Worm (Caenorhabditis elegans): ENCODE measurements around the gene unc-96.

Gene unc-96

ce11 chrX:641440-641839 is 20.4 kb upstream of the unc-96 start, which contains the start of gene M6.11:
TSS of gene M6.11 (minus strand) at chrX:641540.
- no peak for TF ChIP-seq nhr-11 (tag; optimal IDR thresholded peaks at IDR 0.05)
- no peak for TF ChIP-seq ref-2 (tag; optimal IDR thresholded peaks at IDR 0.05)
- TF ChIP-seq dmd-4 (tag; optimal IDR thresholded peaks at IDR 0.05; ENCODE audit: borderline replicate concordance), result no peak
- no peak for TF ChIP-seq madf-2 (tag; optimal IDR thresholded peaks at IDR 0.05)
- TF ChIP-seq unc-55 (GFP tag; optimal IDR thresholded peaks at IDR 0.05), result no peak
- TF ChIP-seq nhr-232 (tag; optimal IDR thresholded peaks at IDR 0.05), result no peak
- no peak for TF ChIP-seq odd-2 (tag; optimal IDR thresholded peaks at IDR 0.05)
- TF ChIP-seq T23F11.4 (GFP tag; optimal IDR thresholded peaks at IDR 0.05), result no peak

DNA sequence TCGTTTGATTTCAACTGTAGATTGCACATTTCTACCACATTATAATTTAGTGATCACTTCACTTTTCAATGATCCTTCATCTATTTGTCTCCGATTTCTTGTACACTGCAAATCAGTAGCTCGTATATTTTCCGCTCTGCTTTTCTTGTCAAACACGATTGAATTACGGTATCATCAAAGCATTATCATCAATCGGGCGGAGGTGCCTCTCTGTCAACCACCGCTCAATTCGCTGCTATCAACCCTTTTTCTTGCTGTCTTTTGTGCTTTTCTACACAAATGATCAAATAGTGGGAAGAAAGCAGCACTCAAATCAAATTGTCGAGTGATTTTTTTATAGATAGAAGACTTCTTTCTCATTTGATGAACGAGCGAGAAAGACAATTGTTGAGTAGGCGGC is 16.5 kb upstream of the unc-96 start:
- TF ChIP-seq pros-1 (tag; optimal IDR thresholded peaks at IDR 0.05) (no peak), tbx-7 (tag; optimal IDR thresholded peaks at IDR 0.05) (no peak), pat-9 (tag; optimal IDR thresholded peaks at IDR 0.05) (no peak), mec-3 (tag; optimal IDR thresholded peaks at IDR 0.05; ENCODE audit: borderline replicate concordance) (no peak), F13H6.1 (tag; optimal IDR thresholded peaks at IDR 0.05) (no peak), ceh-24 (tag; optimal IDR thresholded peaks at IDR 0.05) (no peak), ama-1 (optimal IDR thresholded peaks at IDR 0.05) (no peak), ceh-6 (GFP tag; optimal IDR thresholded peaks at IDR 0.05) (no peak), T23F11.4 (GFP tag; optimal IDR thresholded peaks at IDR 0.05) (no peak), ztf-16 (tag; optimal IDR thresholded peaks at IDR 0.05) (no peak), hlh-8 (tag; optimal IDR thresholded peaks at IDR 0.05) (no peak), rnt-1 (tag; optimal IDR thresholded peaks at IDR 0.05) (no peak), hlh-13 (GFP tag; optimal IDR thresholded peaks at IDR 0.05) (no peak), hlh-15 (tag; optimal IDR thresholded peaks at IDR 0.05) (no peak), dmd-4 (tag; optimal IDR thresholded peaks at IDR 0.05; ENCODE audit: borderline replicate concordance) (no peak), ceh-30 (tag; optimal IDR thresholded peaks at IDR 0.05) (no peak)

- no peak for TF ChIP-seq odd-2 (tag; optimal IDR thresholded peaks at IDR 0.05)
- TF ChIP-seq dve-1 (tag; optimal IDR thresholded peaks at IDR 0.05), result no peak
- TF ChIP-seq pqm-1 (tag; optimal IDR thresholded peaks at IDR 0.05), result no peak
- TF ChIP-seq ama-1 (optimal IDR thresholded peaks at IDR 0.05), result no peak
- TF ChIP-seq F13H6.1 (tag; optimal IDR thresholded peaks at IDR 0.05), result no peak
- no peak for TF ChIP-seq sox-4 (tag; optimal IDR thresholded peaks at IDR 0.05)
- no peak for TF ChIP-seq nhr-11 (tag; optimal IDR thresholded peaks at IDR 0.05)
- no peak for TF ChIP-seq che-1 (tag; optimal IDR thresholded peaks at IDR 0.05)
- TF ChIP-seq unc-42 (tag; optimal IDR thresholded peaks at IDR 0.05), result no peak
- TF ChIP-seq eyg-1 (tag; optimal IDR thresholded peaks at IDR 0.05), result no peak
Measured at ce11 chrX:636893-637292, 15.8 kb upstream of the unc-96 start, which contains the start of gene pha-2. TSS of gene pha-2 (minus strand) at chrX:636993.

- TF ChIP-seq unc-3 (GFP tag; conservative IDR thresholded peaks at IDR 0.05) (no peak), unc-3 (tag; optimal IDR thresholded peaks at IDR 0.05) (no peak), che-1 (tag; optimal IDR thresholded peaks at IDR 0.05) (no peak), unc-42 (tag; optimal IDR thresholded peaks at IDR 0.05) (no peak), hlh-15 (tag; optimal IDR thresholded peaks at IDR 0.05) (no peak)
Measured at ce11 chrX:629134-629533, 8.0 kb upstream of the unc-96 start, which contains the start of gene M6.4. TSS of gene M6.4 (plus strand) at chrX:629188.

ce11 chrX:621688-622087 is 598 bp upstream of the unc-96 start:
- TF ChIP-seq hlh-8 (tag; optimal IDR thresholded peaks at IDR 0.05) (no peak), dmd-4 (tag; optimal IDR thresholded peaks at IDR 0.05; ENCODE audit: borderline replicate concordance) (no peak), T23F11.4 (GFP tag; optimal IDR thresholded peaks at IDR 0.05) (no peak), ceh-31 (tag; optimal IDR thresholded peaks at IDR 0.05) (no peak), ztf-16 (tag; optimal IDR thresholded peaks at IDR 0.05) (no peak), mec-3 (tag; optimal IDR thresholded peaks at IDR 0.05; ENCODE audit: borderline replicate concordance) (no peak), ceh-19 (GFP tag; optimal IDR thresholded peaks at IDR 0.05) (no peak), hlh-30 (tag; optimal IDR thresholded peaks at IDR 0.05; ENCODE audit: insufficient read depth) (no peak), ref-2 (tag; optimal IDR thresholded peaks at IDR 0.05) (no peak), pax-1 (tag; optimal IDR thresholded peaks at IDR 0.05) (no peak), ceh-48 (tag; optimal IDR thresholded peaks at IDR 0.05) (no peak), fkh-10 (GFP tag; optimal IDR thresholded peaks at IDR 0.05) (no peak), F13H6.1 (tag; optimal IDR thresholded peaks at IDR 0.05) (no peak), tbx-2 (tag; optimal IDR thresholded peaks at IDR 0.05) (no peak), ets-4 (tag; optimal IDR thresholded peaks at IDR 0.05) (no peak), pros-1 (tag; optimal IDR thresholded peaks at IDR 0.05) (no peak), syd-9 (tag; optimal IDR thresholded peaks at IDR 0.05) (no peak), ceh-9 (tag; optimal IDR thresholded peaks at IDR 0.05) (no peak), sdc-2 (tag; optimal IDR thresholded peaks at IDR 0.05) (no peak), ahr-1 (tag; optimal IDR thresholded peaks at IDR 0.05) (no peak)
